Worm (Caenorhabditis elegans) whole organism, mixed stage, embryonic: ENCODE measurements around the gene ykt-6.

Source experiments
- M03D4.4 ChIP-seq: sonication (generic microtip); optimal IDR thresholded peaks from 2 replicates; lab custom pipeline; 2017; ENCODE audit warnings: mild to moderate bottlenecking, missing genetic modification characterization, missing compliant biosample characterization
- bed-3 ChIP-seq: fragments of 200-800 bp; sonication (Bioruptor generic); optimal IDR thresholded peaks from 3 replicates; lab custom pipeline; 2018; ENCODE audit warnings: mild to moderate bottlenecking, missing genetic modification characterization, moderate library complexity, missing compliant biosample characterization
- blmp-1 ChIP-seq: fragments of 150-350 bp; optimal IDR thresholded peaks from 2 replicates; lab custom pipeline; 2014; ENCODE audit warnings: missing biosample characterization, missing genetic modification characterization
- ceh-39 ChIP-seq: fragments of 150-350 bp; optimal IDR thresholded peaks from 2 replicates; lab custom pipeline; 2014; ENCODE audit warnings: missing biosample characterization, missing genetic modification characterization
- ceh-83 ChIP-seq: fragments of 200-800 bp; sonication (Bioruptor generic); optimal IDR thresholded peaks from 2 replicates; lab custom pipeline; 2018; ENCODE audit warnings: mild to moderate bottlenecking, missing genetic modification characterization, missing compliant biosample characterization
- ces-1 ChIP-seq: fragments of 150-350 bp; optimal IDR thresholded peaks from 2 replicates; lab custom pipeline; 2014; ENCODE audit warnings: missing biosample characterization, missing genetic modification reagents, missing genetic modification characterization
- cnd-1 ChIP-seq: fragments of 200-800 bp; sonication (Bioruptor generic); optimal IDR thresholded peaks from 2 replicates; lab custom pipeline; 2018; ENCODE audit warnings: mild to moderate bottlenecking, missing genetic modification characterization, missing compliant biosample characterization
- elt-1 ChIP-seq: sonication (generic microtip); optimal IDR thresholded peaks from 2 replicates; lab custom pipeline; 2017; ENCODE audit warnings: missing genetic modification characterization, mild to moderate bottlenecking, missing compliant biosample characterization, antibody characterized with exemption, moderate library complexity, borderline replicate concordance; ENCODE audit not compliant: insufficient read depth
- flh-1 ChIP-seq: fragments of 200-800 bp; sonication (Bioruptor generic); optimal IDR thresholded peaks from 2 replicates; lab custom pipeline; 2018; ENCODE audit warnings: mild to moderate bottlenecking, missing genetic modification characterization, moderate library complexity, missing compliant biosample characterization
- ham-2 ChIP-seq: fragments of 200-800 bp; sonication (Bioruptor generic); optimal IDR thresholded peaks from 2 replicates; lab custom pipeline; 2018; ENCODE audit warnings: mild to moderate bottlenecking, missing genetic modification characterization, missing compliant biosample characterization
- hlh-1 ChIP-seq: fragments of 150-350 bp; optimal IDR thresholded peaks from 2 replicates; lab custom pipeline; 2014; ENCODE audit warnings: missing biosample characterization, missing genetic modification reagents, missing genetic modification characterization
- lin-32 ChIP-seq: fragments of 200-800 bp; sonication (Bioruptor generic); optimal IDR thresholded peaks from 2 replicates; lab custom pipeline; 2018; ENCODE audit warnings: mild to moderate bottlenecking, missing genetic modification characterization, missing compliant biosample characterization
- lsy-2 ChIP-seq: fragments of 150-350 bp; optimal IDR thresholded peaks from 2 replicates; lab custom pipeline; 2014; ENCODE audit warnings: missing biosample characterization, missing genetic modification characterization
- mep-1 ChIP-seq: fragments of 150-350 bp; optimal IDR thresholded peaks from 2 replicates; lab custom pipeline; 2017; ENCODE audit warnings: missing biosample characterization, missing genetic modification reagents, missing genetic modification characterization, inconsistent platforms
- mls-2 ChIP-seq: sonication (generic microtip); optimal IDR thresholded peaks from 2 replicates; lab custom pipeline; 2016; ENCODE audit warnings: mild to moderate bottlenecking, missing genetic modification characterization, moderate library complexity, missing compliant biosample characterization
- nhr-12 ChIP-seq: fragments of 150-350 bp; optimal IDR thresholded peaks from 2 replicates; lab custom pipeline; 2014; ENCODE audit warnings: missing biosample characterization, missing genetic modification characterization
- nhr-237 ChIP-seq: fragments of 150-350 bp; optimal IDR thresholded peaks from 2 replicates; lab custom pipeline; 2014; ENCODE audit warnings: missing biosample characterization, missing genetic modification characterization
- nhr-28 ChIP-seq: fragments of 150-350 bp; optimal IDR thresholded peaks from 2 replicates; lab custom pipeline; 2014; ENCODE audit warnings: missing biosample characterization, missing genetic modification characterization
- nhr-76 ChIP-seq: sonication (generic microtip); optimal IDR thresholded peaks from 2 replicates; lab custom pipeline; 2017; ENCODE audit warnings: missing biosample characterization, missing genetic modification characterization
- pha-4 ChIP-seq: fragments of 150-350 bp; optimal IDR thresholded peaks from 2 replicates; lab custom pipeline; 2018; ENCODE audit warnings: missing biosample characterization, missing genetic modification reagents, missing genetic modification characterization
- sem-2 ChIP-seq: fragments of 200-800 bp; sonication (Bioruptor generic); optimal IDR thresholded peaks from 2 replicates; lab custom pipeline; 2018; ENCODE audit warnings: mild to moderate bottlenecking, missing genetic modification characterization, missing compliant biosample characterization
- snpc-4 ChIP-seq: fragments of 150-350 bp; optimal IDR thresholded peaks from 2 replicates; lab custom pipeline; 2014; ENCODE audit warnings: missing biosample characterization, missing genetic modification characterization
- sptf-1 ChIP-seq: sonication (generic microtip); optimal IDR thresholded peaks from 2 replicates; lab custom pipeline; 2017; ENCODE audit warnings: mild to moderate bottlenecking, missing genetic modification characterization, moderate library complexity, missing compliant biosample characterization
- tbx-8 ChIP-seq: fragments of 200-800 bp; sonication (Bioruptor generic); optimal IDR thresholded peaks from 2 replicates; lab custom pipeline; 2018; ENCODE audit warnings: mild to moderate bottlenecking, missing genetic modification characterization, moderate library complexity, missing compliant biosample characterization
- unc-120 ChIP-seq: sonication (generic microtip); optimal IDR thresholded peaks from 2 replicates; lab custom pipeline; 2017; ENCODE audit warnings: missing genetic modification characterization, missing compliant biosample characterization; ENCODE audit not compliant: poor library complexity, severe bottlenecking
- unc-39 ChIP-seq: fragments of 150-350 bp; optimal IDR thresholded peaks from 2 replicates; lab custom pipeline; 2014; ENCODE audit warnings: missing biosample characterization, missing genetic modification characterization
- unc-62 ChIP-seq: fragments of 150-350 bp; optimal IDR thresholded peaks from 2 replicates; lab custom pipeline; 2014; ENCODE audit warnings: missing biosample characterization, missing genetic modification reagents, missing genetic modification characterization
- zip-8 ChIP-seq: fragments of 150-350 bp; optimal IDR thresholded peaks from 2 replicates; lab custom pipeline; 2014; ENCODE audit warnings: missing biosample characterization, missing genetic modification characterization
- ztf-11 ChIP-seq: fragments of 150-350 bp; optimal IDR thresholded peaks from 2 replicates; lab custom pipeline; 2014; ENCODE audit warnings: missing biosample characterization, missing genetic modification characterization

Gene ykt-6

DNA sequence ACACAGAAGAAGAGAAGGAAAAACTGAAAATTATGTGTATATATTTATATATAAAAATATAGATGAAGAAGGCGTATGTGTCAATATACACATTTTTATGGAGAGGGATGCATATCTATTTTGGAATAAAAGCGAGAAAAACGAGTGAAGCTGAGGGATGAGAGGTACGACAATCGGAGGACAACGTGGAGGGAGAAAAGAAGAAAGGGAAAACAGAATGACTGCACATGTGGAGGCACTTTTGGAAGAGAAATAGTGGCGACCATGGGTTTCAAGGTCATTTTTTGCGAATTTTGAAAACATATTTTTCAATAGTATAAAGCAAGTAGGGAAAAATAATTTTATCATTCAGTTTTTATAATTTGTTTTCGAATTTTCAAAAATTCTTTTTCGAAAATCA, 5.2 kb upstream of the ykt-6 start:
- TF ChIP-seq tbx-8 (GFP tag; lab: Kevin White, UChicago) (no peak), blmp-1 (tag; lab: Kevin White, UChicago) (peak; percentile 59)

DNA sequence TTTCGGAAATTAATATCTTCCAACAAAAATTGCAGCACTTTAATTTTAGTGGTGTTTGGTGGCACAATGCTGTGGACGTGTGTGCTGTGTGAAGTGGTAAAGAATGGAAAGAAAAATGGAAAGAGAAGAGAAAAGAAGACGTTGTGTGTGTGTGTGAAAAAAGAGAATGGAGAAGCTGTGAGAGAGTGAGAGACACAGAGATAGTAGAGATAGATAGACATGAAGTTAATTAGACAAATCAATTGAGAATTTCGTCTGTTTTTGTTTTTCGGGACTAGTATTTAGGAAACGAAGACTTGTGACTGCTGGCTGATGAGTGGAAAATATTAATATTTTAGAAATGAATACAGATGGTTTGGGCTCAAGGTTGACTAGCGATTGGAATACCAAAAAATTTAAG, 3.8 kb upstream of the ykt-6 start:
- TF ChIP-seq elt-1 (tag; lab: Kevin White, UChicago) = no peak
- TF ChIP-seq ces-1 (GFP tag; lab: Kevin White, UChicago) = peak; percentile 70

- TF ChIP-seq nhr-76 (no peak), mep-1 (tag; lab: Kevin White, UChicago) (no peak), unc-39 (tag; lab: Kevin White, UChicago) (no peak), nhr-237 (tag; lab: Kevin White, UChicago) (no peak), nhr-12 (tag; lab: Kevin White, UChicago) (no peak), zip-8 (tag; lab: Kevin White, UChicago) (no peak), mls-2 (no peak), unc-62 (GFP tag; lab: Kevin White, UChicago) (no peak), ceh-83 (GFP tag; lab: Kevin White, UChicago) (no peak), cnd-1 (tag; lab: Kevin White, UChicago) (no peak), snpc-4 (no peak), hlh-1 (tag; lab: Kevin White, UChicago) (no peak), ceh-39 (no peak), lsy-2 (tag; lab: Kevin White, UChicago) (no peak)
Measured at ce11 chrIII:7290462-7290861, 3.1 kb upstream of the ykt-6 start, which contains the start of gene algn-11. Gene algn-11 (minus strand): TSS chrIII:7290562.

- TF ChIP-seq unc-39 (tag; lab: Kevin White, UChicago) (no peak), sem-2 (no peak), hlh-1 (tag; lab: Kevin White, UChicago) (no peak), tbx-8 (GFP tag; lab: Kevin White, UChicago) (no peak), bed-3 (GFP tag; lab: Kevin White, UChicago) (no peak), pha-4 (tag; lab: Kevin White, UChicago) (no peak), ztf-11 (tag; lab: Kevin White, UChicago) (no peak)
Measured at ce11 chrIII:7285783-7286182, 1.6 kb downstream of the ykt-6 start, which contains the start of gene pho-5. Gene pho-5 (minus strand): TSS chrIII:7285883.

DNA sequence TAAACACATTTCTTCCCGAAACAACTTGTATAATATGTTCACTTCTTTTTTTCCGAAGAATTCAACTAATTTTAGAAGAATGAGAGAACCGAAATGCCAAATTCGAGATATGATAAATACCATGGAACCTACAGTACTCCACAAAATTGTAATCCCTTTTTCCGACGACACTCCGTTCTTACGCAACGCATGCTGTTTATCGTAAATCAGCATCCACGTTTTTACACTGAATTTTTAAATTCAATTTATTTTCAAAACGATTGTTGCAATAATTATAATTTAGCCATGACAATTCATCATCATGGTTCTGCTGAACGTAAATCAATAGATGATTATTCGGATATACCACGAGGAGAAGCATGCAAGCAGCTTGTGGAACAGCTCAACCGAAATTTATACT, 6.2 kb downstream of the ykt-6 start, which contains the start of gene B0361.3:
TSS of gene B0361.3 (plus strand) at position 284 of the 400 bp plus-strand sequence.
- TF ChIP-seq lsy-2 (tag; lab: Kevin White, UChicago) = peak; percentile 45
- peak; percentile 50 for TF ChIP-seq ces-1 (GFP tag; lab: Kevin White, UChicago)
- TF ChIP-seq bed-3 (GFP tag; lab: Kevin White, UChicago) = no peak

- no peak for TF ChIP-seq ceh-39
- TF ChIP-seq unc-39 (tag; lab: Kevin White, UChicago) = no peak
- TF ChIP-seq mep-1 (tag; lab: Kevin White, UChicago) = no peak
- no peak for TF ChIP-seq hlh-1 (tag; lab: Kevin White, UChicago)
- TF ChIP-seq flh-1 (GFP tag; lab: Kevin White, UChicago) = no peak
- TF ChIP-seq nhr-28 (tag; lab: Kevin White, UChicago) = no peak
- TF ChIP-seq sptf-1 (tag; lab: Kevin White, UChicago) = no peak
- no peak for TF ChIP-seq zip-8 (tag; lab: Kevin White, UChicago)
- no peak for TF ChIP-seq bed-3 (GFP tag; lab: Kevin White, UChicago)
- TF ChIP-seq nhr-76 = no peak
- TF ChIP-seq ham-2 (GFP tag; lab: Kevin White, UChicago) = no peak
- no peak for TF ChIP-seq tbx-8 (GFP tag; lab: Kevin White, UChicago)
- no peak for TF ChIP-seq unc-120
- TF ChIP-seq nhr-237 (tag; lab: Kevin White, UChicago) = no peak
- TF ChIP-seq lin-32 = no peak
- no peak for TF ChIP-seq mls-2
- no peak for TF ChIP-seq ces-1 (GFP tag; lab: Kevin White, UChicago)
- no peak for TF ChIP-seq snpc-4
- no peak for TF ChIP-seq M03D4.4 (tag; lab: Kevin White, UChicago)
Measured at ce11 chrIII:7278491-7278890, 8.9 kb downstream of the ykt-6 start.
